Worm (Caenorhabditis elegans): Measurements from ENCODE around the gene pgm-1.
"Not testable (repeated sequence)": the region's sequence is repeated elsewhere in the genome, so short reads cannot be mapped to it uniquely, and the experiment has no call there.

Gene pgm-1

DNA sequence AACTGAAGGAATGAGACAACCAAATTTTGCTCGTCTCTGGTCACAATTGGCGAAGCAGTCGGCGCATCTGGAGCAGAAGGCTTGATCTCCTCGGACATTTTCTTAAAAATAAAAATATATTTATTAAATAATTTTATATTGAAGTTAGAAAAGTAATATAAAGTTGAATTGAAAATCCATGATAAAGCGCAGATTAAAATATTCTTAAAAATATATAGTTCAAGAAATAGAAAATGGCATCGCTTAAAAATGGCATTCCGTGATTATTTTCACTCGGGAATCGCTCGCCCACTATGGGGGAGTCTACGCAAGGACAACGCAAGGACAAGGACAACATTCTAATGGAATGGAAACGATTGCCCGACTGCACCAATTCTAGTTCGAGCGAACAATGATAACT is 14.5 kb downstream of the pgm-1 start, which contains the start of gene sgt-1:
TSS of gene sgt-1 (minus strand) at position 101 of the 400 bp plus-strand sequence.
- TF ChIP-seq tra-4 (tag; optimal IDR thresholded peaks at IDR 0.05); scrt-1 (GFP tag; IDR thresholded peaks at IDR 0.05); tbx-37 (GFP tag; conservative IDR thresholded peaks at IDR 0.05): not testable (repeated sequence)

DNA sequence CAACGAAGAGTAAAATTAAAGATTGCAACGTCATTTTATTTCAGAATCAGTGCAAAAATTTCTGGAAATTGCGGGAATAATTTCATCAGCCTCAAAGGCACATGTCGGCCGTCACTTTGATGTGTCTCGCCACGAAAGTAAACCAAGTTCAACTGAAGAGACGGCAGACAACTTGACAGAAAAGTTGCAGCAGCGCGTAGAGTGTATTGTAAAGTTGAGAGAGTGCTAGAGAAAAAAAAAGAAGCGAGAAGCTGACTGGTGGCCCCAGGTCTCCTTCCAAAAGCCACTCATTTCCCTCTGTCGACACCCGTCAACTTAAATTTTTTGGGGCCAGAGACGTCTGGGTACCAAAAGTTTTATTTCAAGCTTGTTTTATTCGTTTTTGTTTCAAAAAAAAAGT is 15.0 kb downstream of the pgm-1 start:
- TF ChIP-seq F13C5.2 (tag; optimal IDR thresholded peaks at IDR 0.05) (peak; percentile 3), tbx-11 (GFP tag; IDR thresholded peaks at IDR 0.05) (no peak), sea-1 (GFP tag; conservative IDR thresholded peaks at IDR 0.05) (no peak), flt-1 (GFP tag; IDR thresholded peaks at IDR 0.05) (no peak), ama-1 (optimal IDR thresholded peaks at IDR 0.05) (no peak), tra-4 (tag; optimal IDR thresholded peaks at IDR 0.05) (no peak)

DNA sequence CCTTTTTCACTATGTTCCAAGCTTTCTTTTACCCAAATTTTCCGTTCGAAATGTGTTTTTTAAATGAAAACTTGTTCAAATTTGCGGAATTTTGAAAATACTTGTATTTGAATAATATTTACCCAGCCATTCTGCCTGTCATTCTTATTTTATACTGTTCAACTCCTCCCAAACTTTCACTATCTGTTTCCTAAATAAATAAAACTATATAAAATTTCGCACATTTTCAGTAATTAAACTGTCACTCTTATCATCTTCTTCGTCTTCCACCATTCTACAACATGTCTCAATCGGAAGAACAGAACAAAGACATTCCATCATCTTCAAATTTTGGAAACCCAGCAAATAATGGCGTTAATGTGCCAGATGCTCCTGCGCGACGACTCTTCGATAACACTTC is 15.5 kb downstream of the pgm-1 start, which contains the start of gene btbd-10:
TSS of gene btbd-10 (plus strand) at position 231 of the 400 bp plus-strand sequence.
- TF ChIP-seq sea-1 (GFP tag; conservative IDR thresholded peaks at IDR 0.05) = no peak
- no peak for TF ChIP-seq pes-1 (GFP tag; IDR thresholded peaks at IDR 0.05)
- no peak for TF ChIP-seq ets-7 (tag; optimal IDR thresholded peaks at IDR 0.05)
- no peak for TF ChIP-seq hmbx-1 (tag; optimal IDR thresholded peaks at IDR 0.05)
- no peak for TF ChIP-seq tra-4 (tag; optimal IDR thresholded peaks at IDR 0.05)
- no peak for TF ChIP-seq tbx-37 (GFP tag; conservative IDR thresholded peaks at IDR 0.05)
- no peak for TF ChIP-seq hnd-1 (tag; optimal IDR thresholded peaks at IDR 0.05)

DNA sequence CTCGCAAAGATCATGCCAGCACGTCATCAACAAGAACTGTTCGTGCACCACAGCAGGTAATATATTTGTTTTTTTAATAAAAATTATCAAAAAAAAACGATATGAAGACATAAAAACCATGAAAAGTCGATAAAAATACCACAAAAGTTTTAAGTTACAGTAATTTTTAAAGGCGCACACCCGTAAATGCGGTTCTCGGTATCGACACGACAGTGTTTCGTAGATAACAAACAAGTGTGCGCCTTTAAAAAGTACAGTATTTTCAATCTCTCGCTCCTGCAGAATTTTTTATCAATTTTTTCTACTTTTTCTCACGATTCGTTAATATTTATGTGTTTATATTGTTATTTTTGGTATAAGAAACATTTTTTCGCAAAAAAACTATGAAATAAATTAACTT is 16.1 kb downstream of the pgm-1 start:
- TF ChIP-seq B0310.2 (tag; optimal IDR thresholded peaks at IDR 0.05) (no peak), sea-1 (GFP tag; conservative IDR thresholded peaks at IDR 0.05) (no peak), tbx-11 (GFP tag; IDR thresholded peaks at IDR 0.05) (no peak), flt-1 (GFP tag; IDR thresholded peaks at IDR 0.05) (no peak), ceh-36 (tag; optimal IDR thresholded peaks at IDR 0.05) (no peak), tra-4 (tag; optimal IDR thresholded peaks at IDR 0.05) (no peak), tbx-37 (GFP tag; conservative IDR thresholded peaks at IDR 0.05) (no peak)

DNA sequence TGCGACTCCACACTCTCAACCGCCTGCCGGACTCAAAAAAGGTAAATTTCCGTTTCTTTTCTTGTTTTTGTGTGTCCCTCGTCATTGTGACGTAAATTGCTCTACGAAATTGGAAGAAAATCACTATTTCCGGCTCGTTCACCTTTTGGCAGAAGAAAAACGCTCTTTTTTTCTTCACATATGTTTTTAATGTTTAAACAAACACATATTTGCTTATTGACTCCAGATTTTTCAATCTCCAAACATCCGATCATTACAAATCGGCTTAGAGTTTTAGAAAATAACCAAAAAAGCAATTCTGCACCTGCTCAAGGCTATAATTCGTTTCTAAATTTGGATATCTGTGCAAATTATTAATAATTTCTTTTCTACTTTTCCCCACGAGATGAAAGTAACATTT is 16.6 kb downstream of the pgm-1 start:
- TF ChIP-seq ama-1 (optimal IDR thresholded peaks at IDR 0.05) (no peak), ceh-13 (GFP tag; optimal IDR thresholded peaks at IDR 0.05) (no peak), scrt-1 (GFP tag; IDR thresholded peaks at IDR 0.05) (no peak), ceh-36 (tag; optimal IDR thresholded peaks at IDR 0.05) (no peak), tbx-11 (GFP tag; IDR thresholded peaks at IDR 0.05) (no peak), B0310.2 (tag; optimal IDR thresholded peaks at IDR 0.05) (no peak), sea-1 (GFP tag; conservative IDR thresholded peaks at IDR 0.05) (no peak), hnd-1 (tag; optimal IDR thresholded peaks at IDR 0.05) (no peak), aly-1 (tag; optimal IDR thresholded peaks at IDR 0.05) (no peak), hmbx-1 (tag; optimal IDR thresholded peaks at IDR 0.05) (no peak)

DNA sequence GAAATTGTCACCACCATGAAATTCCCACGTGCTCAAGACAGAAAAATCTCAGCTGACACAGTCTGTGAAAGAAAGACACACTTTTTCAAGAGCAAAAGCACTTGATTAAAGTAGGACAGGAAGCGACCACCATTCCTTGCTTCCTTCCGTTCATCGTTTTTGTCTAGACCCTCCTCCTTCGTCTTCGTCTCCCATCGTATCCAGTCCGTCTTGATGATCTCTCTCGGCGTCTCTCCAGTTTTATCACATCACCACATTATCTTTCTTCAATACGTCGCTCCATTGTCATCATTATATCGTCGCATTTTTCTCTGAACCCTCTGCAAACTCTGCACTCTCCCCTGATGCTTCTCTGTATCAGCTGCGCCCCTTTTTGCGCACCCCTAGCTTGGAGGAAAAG is 18.9 kb downstream of the pgm-1 start:
- TF ChIP-seq ceh-13 (GFP tag; optimal IDR thresholded peaks at IDR 0.05) (no peak), B0310.2 (tag; optimal IDR thresholded peaks at IDR 0.05) (no peak), pes-1 (GFP tag; IDR thresholded peaks at IDR 0.05) (no peak), tbx-11 (GFP tag; IDR thresholded peaks at IDR 0.05) (no peak), aly-1 (tag; optimal IDR thresholded peaks at IDR 0.05) (no peak), ets-7 (tag; optimal IDR thresholded peaks at IDR 0.05) (no peak), F13C5.2 (tag; optimal IDR thresholded peaks at IDR 0.05) (no peak), flt-1 (GFP tag; IDR thresholded peaks at IDR 0.05) (no peak), tbx-37 (GFP tag; conservative IDR thresholded peaks at IDR 0.05) (no peak), ceh-36 (tag; optimal IDR thresholded peaks at IDR 0.05) (no peak), tra-4 (tag; optimal IDR thresholded peaks at IDR 0.05) (no peak), hmbx-1 (tag; optimal IDR thresholded peaks at IDR 0.05) (no peak), ama-1 (optimal IDR thresholded peaks at IDR 0.05) (no peak), hmg-4 (GFP tag; optimal IDR thresholded peaks at IDR 0.05) (no peak), hnd-1 (tag; optimal IDR thresholded peaks at IDR 0.05) (no peak), scrt-1 (GFP tag; IDR thresholded peaks at IDR 0.05) (no peak)

DNA sequence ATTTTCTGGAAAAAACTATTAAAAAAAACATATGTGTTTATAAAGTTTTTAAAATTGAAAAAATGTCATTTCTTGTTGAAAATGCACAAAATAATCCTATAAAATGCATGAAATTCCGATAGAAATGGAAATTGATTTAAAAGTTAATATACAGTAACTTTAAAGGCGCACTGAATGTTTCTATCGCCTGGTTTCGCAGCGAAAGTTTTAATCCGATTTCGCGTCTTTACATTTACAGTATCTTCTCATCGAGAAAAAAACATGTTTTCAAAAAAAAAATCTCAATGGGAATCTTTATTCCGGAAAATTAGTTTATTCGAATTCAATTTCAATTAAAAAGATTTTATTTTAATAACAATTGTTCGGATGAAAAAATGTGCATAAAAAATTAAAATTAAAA is 25.0 kb downstream of the pgm-1 start, which contains the start of gene R05F9.11:
TSS of gene R05F9.11 (minus strand) at position 5 of the 400 bp plus-strand sequence.
- TF ChIP-seq hmg-4 (GFP tag; optimal IDR thresholded peaks at IDR 0.05) (no peak), F13C5.2 (tag; optimal IDR thresholded peaks at IDR 0.05) (no peak), pes-1 (GFP tag; IDR thresholded peaks at IDR 0.05) (no peak), tbx-37 (GFP tag; conservative IDR thresholded peaks at IDR 0.05) (no peak), tra-4 (tag; optimal IDR thresholded peaks at IDR 0.05) (no peak), ceh-13 (GFP tag; optimal IDR thresholded peaks at IDR 0.05) (no peak), sea-1 (GFP tag; conservative IDR thresholded peaks at IDR 0.05) (no peak), tbx-11 (GFP tag; IDR thresholded peaks at IDR 0.05) (no peak), aly-1 (tag; optimal IDR thresholded peaks at IDR 0.05) (no peak), scrt-1 (GFP tag; IDR thresholded peaks at IDR 0.05) (no peak), ceh-36 (tag; optimal IDR thresholded peaks at IDR 0.05) (no peak), hnd-1 (tag; optimal IDR thresholded peaks at IDR 0.05) (no peak), B0310.2 (tag; optimal IDR thresholded peaks at IDR 0.05) (no peak), ama-1 (optimal IDR thresholded peaks at IDR 0.05) (no peak)

DNA sequence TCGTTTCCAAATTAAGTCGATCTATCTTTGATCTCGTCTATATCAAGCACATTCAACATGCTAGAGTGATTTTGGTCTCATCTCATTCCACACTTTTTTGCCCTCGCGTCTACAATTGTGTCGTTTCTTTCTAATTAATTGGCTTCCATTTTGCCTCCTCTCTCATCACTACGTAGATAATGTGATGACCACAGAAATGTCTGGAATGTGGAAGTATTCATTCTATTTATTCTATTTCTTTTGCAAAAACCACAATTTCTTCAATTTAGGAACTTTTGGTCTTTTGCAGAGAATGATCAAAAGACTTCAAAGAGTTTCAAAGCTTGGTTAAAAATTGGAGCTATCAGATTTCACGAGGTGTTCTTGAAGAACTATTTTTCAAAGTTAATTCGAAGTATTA is 26.3 kb downstream of the pgm-1 start:
- TF ChIP-seq pes-1 (GFP tag; IDR thresholded peaks at IDR 0.05) (no peak), ama-1 (optimal IDR thresholded peaks at IDR 0.05) (no peak), aly-1 (tag; optimal IDR thresholded peaks at IDR 0.05) (no peak), ets-7 (tag; optimal IDR thresholded peaks at IDR 0.05) (no peak)

DNA sequence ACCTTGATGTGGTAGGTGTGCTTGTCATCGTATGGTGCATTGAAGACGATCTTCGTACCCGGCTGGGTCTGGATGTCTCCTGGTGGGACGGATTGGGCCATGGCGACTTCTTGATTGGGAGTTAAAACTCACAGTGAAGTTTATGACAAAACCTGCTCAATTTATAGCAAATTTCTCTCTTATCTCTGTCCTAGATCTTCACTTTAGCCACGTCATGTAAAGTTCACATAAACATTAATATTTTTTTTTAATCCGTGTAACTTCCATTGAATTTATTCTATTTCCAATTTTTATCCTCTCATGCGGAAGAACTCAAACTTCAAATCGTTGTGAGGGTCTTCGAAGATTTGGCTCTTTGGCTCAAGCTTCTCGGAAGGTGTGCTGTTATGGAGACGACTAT is 27.2 kb downstream of the pgm-1 start, which contains the start of gene msp-31:
TSS of gene msp-31 (minus strand) at position 101 of the 400 bp plus-strand sequence.
- not testable (repeated sequence) for TF ChIP-seq scrt-1 (GFP tag; IDR thresholded peaks at IDR 0.05); hmg-4 (GFP tag; optimal IDR thresholded peaks at IDR 0.05); F13C5.2 (tag; optimal IDR thresholded peaks at IDR 0.05)
